Fruit fly (Drosophila melanogaster) whole organism, pupa: Measurements from ENCODE around the gene CG32756.

Source experiments
- CG10348 ChIP-seq: fragments of 200-800 bp; sonication (Bioruptor generic); IDR thresholded peaks from 2 replicates; pipeline ENCODE4 v1.3.6; 2022; ENCODE audit warnings: missing biosample characterization, missing genetic modification characterization
- CG14655 ChIP-seq: fragments of 200-800 bp; sonication (Bioruptor generic); optimal IDR thresholded peaks from 3 replicates; lab custom pipeline; 2017; ENCODE audit warnings: mild to moderate bottlenecking, missing biosample characterization, missing genetic modification reagents, missing genetic modification characterization
- CG9948 ChIP-seq: fragments of 200-800 bp; sonication (Bioruptor generic); optimal IDR thresholded peaks from 2 replicates; lab custom pipeline; 2018; ENCODE audit warnings: missing biosample characterization, mild to moderate bottlenecking, missing genetic modification characterization, moderate library complexity
- EcR ChIP-seq: fragments of 200-800 bp; sonication (Bioruptor generic); optimal IDR thresholded peaks from 3 replicates; lab custom pipeline; 2019; ENCODE audit warnings: missing biosample characterization, missing genetic modification characterization, mild to moderate bottlenecking, moderate library complexity, missing genetic modification reagents
- Pif1A ChIP-seq: fragments of 200-800 bp; sonication (Bioruptor generic); optimal IDR thresholded peaks from 3 replicates; lab custom pipeline; 2016; ENCODE audit warnings: missing biosample characterization, missing genetic modification characterization
- gl ChIP-seq: fragments of 200-800 bp; sonication (Bioruptor generic); optimal IDR thresholded peaks from 2 replicates; lab custom pipeline; 2018; ENCODE audit warnings: missing biosample characterization, mild to moderate bottlenecking, missing genetic modification characterization
- rn ChIP-seq: fragments of 200-800 bp; sonication (Bioruptor generic); IDR thresholded peaks from 2 replicates; pipeline ENCODE4 v1.3.6; 2022; ENCODE audit warnings: missing biosample characterization, missing genetic modification characterization

DNA sequence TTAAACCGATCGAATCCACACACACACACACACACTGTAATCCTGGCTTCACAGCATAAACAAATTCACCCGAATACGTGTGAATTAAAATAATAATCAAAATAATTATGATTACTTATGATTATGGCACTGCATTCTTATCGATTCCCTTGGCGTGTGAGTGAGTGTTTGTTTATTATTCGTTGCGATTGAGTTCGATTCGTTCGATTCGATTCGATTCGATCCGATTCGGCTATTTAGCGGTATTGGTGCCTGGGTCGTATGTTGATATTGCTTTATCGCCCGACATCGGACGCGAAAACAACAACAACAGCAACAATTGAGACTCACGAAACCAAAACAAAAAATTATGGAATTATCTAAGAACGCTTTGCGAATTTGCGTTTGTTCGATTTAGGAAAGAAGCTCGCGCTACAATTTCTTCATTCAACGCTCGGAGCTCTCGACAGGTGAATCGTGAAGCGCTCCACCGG lies 9.8 kb downstream of the CG32756 start, which contains the start of gene CG6067:
- TF ChIP-seq EcR = no peak
- TF ChIP-seq CG14655 = no peak
- TF ChIP-seq rn (GFP tag; lab: Robert Waterston, UW) = no peak
- no peak for TF ChIP-seq Pif1A
- TF ChIP-seq CG9948 (tag; lab: Kevin White, UChicago) = no peak
- no peak for TF ChIP-seq gl (tag; lab: Kevin White, UChicago)
- no peak for TF ChIP-seq CG10348 (GFP tag; lab: Robert Waterston, UW)
